Fruit fly (Drosophila melanogaster) whole organism: ENCODE results near the gene CG31778.

Experiments
- CG8478 ChIP-seq: fragments of >200 bp; optimal IDR thresholded peaks from 2 replicates; lab custom pipeline; 2018; ENCODE audit warnings: inconsistent platforms
- Dll ChIP-seq: fragments of >200 bp; optimal IDR thresholded peaks from 2 replicates; lab custom pipeline; 2017
- EcR ChIP-seq, 2 experiments: fragments of >200 bp; optimal IDR thresholded peaks; 2 replicates each; lab custom pipeline; 2017; ENCODE audit warnings: missing biosample characterization in 2 of 2, missing genetic modification characterization in 2 of 2, missing genetic modification reagents in 2 of 2
- pan ChIP-seq: fragments of >200 bp; optimal IDR thresholded peaks from 2 replicates; lab custom pipeline; 2017
- psq ChIP-seq: fragments of >200 bp; optimal IDR thresholded peaks from 2 replicates; lab custom pipeline; 2017
- usp ChIP-seq: fragments of >200 bp; optimal IDR thresholded peaks from 2 replicates; lab custom pipeline; 2017; ENCODE audit warnings: missing biosample characterization, missing genetic modification characterization, mixed read lengths

Gene CG31778

dm6 chr2L:3705438-3705921 lies at the start of gene CG31778:
CG31778 (minus strand) TSS chr2L:3705488.
- TF ChIP-seq usp (GFP tag; lab: Kevin White, UChicago): no peak
- no peak for TF ChIP-seq psq (lab: Kevin White, UChicago)

- no peak for TF ChIP-seq usp (GFP tag; lab: Kevin White, UChicago)
- no peak for TF ChIP-seq CG8478
- no peak for TF ChIP-seq Dll
- no peak for TF ChIP-seq psq (lab: Kevin White, UChicago)
- no peak for TF ChIP-seq EcR (GFP tag; optimal IDR thresholded peaks at IDR 0.05; lab: Kevin White, UChicago)
- TF ChIP-seq pan (lab: Kevin White, UChicago): no peak
These were observed 43.4 kb upstream of the CG31778 start for dm6 chr2L:3748691-3749090.

- TF ChIP-seq EcR (GFP tag; optimal IDR thresholded peaks at IDR 0.05; lab: Kevin White, UChicago): no peak
- no peak for TF ChIP-seq Dll
- TF ChIP-seq psq (lab: Kevin White, UChicago): no peak
- no peak for TF ChIP-seq pan (lab: Kevin White, UChicago)
- TF ChIP-seq usp (GFP tag; lab: Kevin White, UChicago): no peak
- TF ChIP-seq CG8478: no peak
These were observed 35.2 kb upstream of the CG31778 start for dm6 chr2L:3740443-3740842.

dm6 chr2L:3737682-3738081 lies 32.4 kb upstream of the CG31778 start:
- TF ChIP-seq pan (lab: Kevin White, UChicago) (no peak), Dll (no peak), CG8478 (no peak), psq (lab: Kevin White, UChicago) (no peak), usp (GFP tag; lab: Kevin White, UChicago) (no peak), EcR (GFP tag; optimal IDR thresholded peaks at IDR 0.05; lab: Kevin White, UChicago) (no peak)

- no peak for TF ChIP-seq usp (GFP tag; lab: Kevin White, UChicago)
- TF ChIP-seq CG8478: no peak
- TF ChIP-seq pan (lab: Kevin White, UChicago): no peak
- TF ChIP-seq psq (lab: Kevin White, UChicago): no peak
- TF ChIP-seq Dll: no peak
These were observed 31.8 kb upstream of the CG31778 start for dm6 chr2L:3737003-3737662.

dm6 chr2L:3731055-3731454 lies 25.8 kb upstream of the CG31778 start:
- TF ChIP-seq psq (lab: Kevin White, UChicago) (no peak), Dll (no peak), usp (GFP tag; lab: Kevin White, UChicago) (no peak), pan (lab: Kevin White, UChicago) (no peak)

- TF ChIP-seq EcR (GFP tag; optimal IDR thresholded peaks at IDR 0.05; lab: Kevin White, UChicago) (no peak), CG8478 (no peak), pan (lab: Kevin White, UChicago) (no peak), usp (GFP tag; lab: Kevin White, UChicago) (no peak), psq (lab: Kevin White, UChicago) (no peak), Dll (peak; percentile 70)
These were observed 25.1 kb upstream of the CG31778 start, which contains the start of gene CG10019 for dm6 chr2L:3730182-3730975. CG10019 (plus strand) TSS chr2L:3730466.

dm6 chr2L:3729635-3730034 lies 24.3 kb upstream of the CG31778 start:
- TF ChIP-seq EcR (GFP tag; optimal IDR thresholded peaks at IDR 0.05; lab: Kevin White, UChicago): no peak
- TF ChIP-seq CG8478: no peak
- TF ChIP-seq usp (GFP tag; lab: Kevin White, UChicago): no peak
- TF ChIP-seq pan (lab: Kevin White, UChicago): no peak
- TF ChIP-seq psq (lab: Kevin White, UChicago): no peak
- TF ChIP-seq Dll: no peak

dm6 chr2L:3719414-3719959 lies 14.2 kb upstream of the CG31778 start:
- TF ChIP-seq psq (lab: Kevin White, UChicago) (no peak), EcR (GFP tag; optimal IDR thresholded peaks at IDR 0.05; lab: Kevin White, UChicago) (no peak), Dll (no peak), pan (lab: Kevin White, UChicago) (no peak), CG8478 (no peak), usp (GFP tag; lab: Kevin White, UChicago) (no peak)

dm6 chr2L:3717673-3718235 lies 12.5 kb upstream of the CG31778 start, which contains the start of the genes lectin-24A and Shaw:
lectin-24A (minus strand) TSS chr2L:3717773.
Shaw (plus strand) TSS chr2L:3718185.
- TF ChIP-seq psq (lab: Kevin White, UChicago) (no peak), EcR (GFP tag; optimal IDR thresholded peaks at IDR 0.05; lab: Kevin White, UChicago) (no peak), CG8478 (no peak), Dll (no peak), pan (lab: Kevin White, UChicago) (no peak), usp (GFP tag; lab: Kevin White, UChicago) (no peak)

dm6 chr2L:3713545-3714156 lies 8.4 kb upstream of the CG31778 start:
- TF ChIP-seq Dll: no peak
- no peak for TF ChIP-seq psq (lab: Kevin White, UChicago)
- TF ChIP-seq EcR (GFP tag; optimal IDR thresholded peaks at IDR 0.05; lab: Kevin White, UChicago): no peak
- no peak for TF ChIP-seq CG8478
- no peak for TF ChIP-seq usp (GFP tag; lab: Kevin White, UChicago)
- no peak for TF ChIP-seq pan (lab: Kevin White, UChicago)
